Worm (Caenorhabditis elegans) whole organism, young adult: ENCODE data around the gene Y43F8C.13.

Experiments
- B0019.2 ChIP-seq: fragments of 200-800 bp; sonication (Bioruptor generic); conservative IDR thresholded peaks from 2 replicates; pipeline ENCODE4 v1.3.6; 2022; ENCODE audit warnings: missing genetic modification reagents, missing genetic modification characterization, missing compliant biosample characterization
- K12H6.12 ChIP-seq: fragments of 200-800 bp; sonication (Bioruptor generic); optimal IDR thresholded peaks from 2 replicates; lab custom pipeline; 2018; ENCODE audit warnings: mild to moderate bottlenecking, missing genetic modification characterization, missing compliant biosample characterization
- ama-1 ChIP-seq, 3 experiments: fragments of 150-350 bp in 1 of 3; sonication (generic microtip) in 2 of 3; optimal IDR thresholded peaks; 2 replicates each; lab custom pipeline; 2014 to 2018; ENCODE audit warnings: missing biosample characterization in 2 of 3, missing genetic modification characterization in 2 of 3, missing genetic modification reagents in 2 of 3
- ets-4 ChIP-seq: fragments of 200-800 bp; sonication (Bioruptor generic); optimal IDR thresholded peaks from 2 replicates; lab custom pipeline; 2018; ENCODE audit warnings: mild to moderate bottlenecking, missing genetic modification characterization, missing compliant biosample characterization
- hlh-26 ChIP-seq: fragments of 200-800 bp; sonication (Bioruptor generic); conservative IDR thresholded peaks from 2 replicates; pipeline ENCODE4 v1.3.6; 2022; ENCODE audit warnings: missing genetic modification reagents, missing genetic modification characterization, missing compliant biosample characterization
- lin-54 ChIP-seq: fragments of 200-800 bp; sonication (Bioruptor generic); optimal IDR thresholded peaks from 2 replicates; lab custom pipeline; 2018; ENCODE audit warnings: mild to moderate bottlenecking, missing genetic modification characterization, missing compliant biosample characterization
- madf-8 ChIP-seq: fragments of 200-800 bp; sonication (Bioruptor generic); conservative IDR thresholded peaks from 2 replicates; pipeline ENCODE4 v1.3.6; 2022; ENCODE audit warnings: missing genetic modification reagents, missing genetic modification characterization, missing compliant biosample characterization
- mcd-1 ChIP-seq: fragments of 200-800 bp; sonication (Bioruptor generic); IDR thresholded peaks from 2 replicates; pipeline ENCODE4 v1.3.6; 2022; ENCODE audit warnings: missing genetic modification reagents, missing genetic modification characterization, missing compliant biosample characterization
- nhr-179 ChIP-seq: sonication (generic microtip); optimal IDR thresholded peaks from 2 replicates; lab custom pipeline; 2016; ENCODE audit warnings: mild to moderate bottlenecking, missing genetic modification characterization, missing compliant biosample characterization
- nhr-27 ChIP-seq: fragments of 200-800 bp; sonication (Bioruptor generic); optimal IDR thresholded peaks from 2 replicates; lab custom pipeline; 2018; ENCODE audit warnings: mild to moderate bottlenecking, missing genetic modification characterization, moderate library complexity, missing compliant biosample characterization
- nhr-80 ChIP-seq: sonication (generic microtip); optimal IDR thresholded peaks from 2 replicates; lab custom pipeline; 2016; ENCODE audit warnings: missing genetic modification characterization, missing compliant biosample characterization
- snpc-4 ChIP-seq, 5 experiments: fragments of 150-350 bp in 1 of 5; sonication (generic microtip) in 4 of 5; optimal IDR thresholded peaks; 2 replicates each; lab custom pipeline; 2014 to 2018; ENCODE audit warnings: missing genetic modification characterization in 5 of 5, missing biosample characterization in 3 of 5, antibody characterized with exemption in 2 of 5, mild to moderate bottlenecking in 2 of 5, missing compliant biosample characterization in 2 of 5, missing genotype in 2 of 5, moderate library complexity in 2 of 5, missing genetic modification reagents in 1 of 5
- unc-130 ChIP-seq: sonication (generic microtip); optimal IDR thresholded peaks from 2 replicates; lab custom pipeline; 2016; ENCODE audit warnings: missing genetic modification reagents, missing genetic modification characterization, missing compliant biosample characterization
- unc-62 ChIP-seq: fragments of 150-350 bp; optimal IDR thresholded peaks from 2 replicates; lab custom pipeline; 2014; ENCODE audit warnings: missing biosample characterization, missing genetic modification reagents, missing genetic modification characterization

DNA sequence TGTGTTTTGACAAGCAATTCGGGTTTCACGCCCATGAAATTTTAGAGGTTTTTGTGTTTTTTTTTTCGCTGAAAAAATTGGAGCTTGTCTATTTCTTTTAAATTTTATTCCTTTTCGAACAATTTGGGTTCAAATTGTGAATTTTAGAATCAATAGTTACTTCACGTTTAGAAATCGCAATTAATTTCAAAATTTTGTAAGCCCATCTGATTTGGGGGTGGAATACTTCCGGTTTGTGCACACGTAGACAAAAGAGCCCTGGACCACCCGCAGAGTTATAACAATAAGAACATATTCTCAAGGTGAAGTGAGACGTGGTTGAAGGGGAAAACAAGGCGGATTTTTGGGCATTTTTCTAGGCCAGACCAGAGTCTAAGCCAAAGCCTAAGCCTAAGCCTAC lies 22.1 kb upstream of the Y43F8C.13 start, which contains the start of gene Y116F11A.6:
- TF ChIP-seq madf-8 (no peak), mcd-1 (no peak), unc-62 (GFP tag; lab: Kevin White, UChicago) (no peak), snpc-4 (GFP tag; optimal IDR thresholded peaks at IDR 0.05; lab: Kevin White, UChicago) (no peak), snpc-4 (tag; optimal IDR thresholded peaks at IDR 0.05; lab: Kevin White, UChicago) (no peak), lin-54 (GFP tag; lab: Kevin White, UChicago) (no peak), ets-4 (GFP tag; lab: Kevin White, UChicago) (no peak), nhr-80 (tag; lab: Kevin White, UChicago) (no peak), K12H6.12 (tag; lab: Kevin White, UChicago) (no peak), nhr-179 (tag; lab: Kevin White, UChicago) (no peak), nhr-27 (no peak), unc-130 (GFP tag; lab: Kevin White, UChicago) (no peak), ama-1 (optimal IDR thresholded peaks at IDR 0.05; lab: Kevin White, UChicago) (no peak), ama-1 (GFP tag; optimal IDR thresholded peaks at IDR 0.05; lab: Kevin White, UChicago) (no peak), hlh-26 (GFP tag; lab: Robert Waterston, UW) (no peak), B0019.2 (no peak)
